Fruit fly (Drosophila melanogaster) whole organism, embryonic: ENCODE measurements around the gene scyl.

Source experiments
- Bdp1 ChIP-seq: fragments of 200-800 bp; sonication (Bioruptor generic); optimal IDR thresholded peaks from 3 replicates; lab custom pipeline; 2016; ENCODE audit warnings: missing biosample characterization, missing genetic modification characterization
- CG10274 ChIP-seq: fragments of 200-800 bp; sonication (Bioruptor generic); optimal IDR thresholded peaks from 3 replicates; lab custom pipeline; 2017; ENCODE audit warnings: missing biosample characterization, mild to moderate bottlenecking, missing genetic modification characterization
- CG11085 ChIP-seq: fragments of 200-800 bp; sonication (Bioruptor generic); IDR thresholded peaks from 2 replicates; pipeline ENCODE4 v1.3.6; 2022; ENCODE audit warnings: missing biosample characterization, missing genetic modification characterization
- CG11560 ChIP-seq: fragments of 200-800 bp; sonication (Bioruptor generic); IDR thresholded peaks from 3 replicates; pipeline ENCODE4 v1.3.6; 2022; ENCODE audit warnings: missing biosample characterization, missing genetic modification characterization
- CG11723 ChIP-seq: fragments of 200-800 bp; sonication (Bioruptor generic); optimal IDR thresholded peaks from 2 replicates; lab custom pipeline; 2017; ENCODE audit warnings: missing biosample characterization, mild to moderate bottlenecking, missing genetic modification characterization
- CG12659 ChIP-seq: fragments of 200-800 bp; sonication (Bioruptor generic); optimal IDR thresholded peaks from 3 replicates; lab custom pipeline; 2017; ENCODE audit warnings: mild to moderate bottlenecking, missing biosample characterization, missing genetic modification reagents, missing genetic modification characterization
- CG13424 ChIP-seq: fragments of 200-800 bp; sonication (Bioruptor generic); optimal IDR thresholded peaks from 2 replicates; lab custom pipeline; 2019; ENCODE audit warnings: missing biosample characterization, mild to moderate bottlenecking, missing genetic modification characterization, moderate library complexity
- CG15011 ChIP-seq: fragments of 200-800 bp; sonication (Bioruptor generic); optimal IDR thresholded peaks from 3 replicates; lab custom pipeline; 2018; ENCODE audit warnings: missing biosample characterization, mild to moderate bottlenecking, missing genetic modification characterization
- CG15479 ChIP-seq: fragments of 200-800 bp; sonication (Bioruptor generic); optimal IDR thresholded peaks from 3 replicates; lab custom pipeline; 2019; ENCODE audit warnings: missing biosample characterization, mild to moderate bottlenecking, missing genetic modification characterization, moderate library complexity
- CG17186 ChIP-seq: fragments of 200-800 bp; sonication (Bioruptor generic); optimal IDR thresholded peaks from 3 replicates; lab custom pipeline; 2017; ENCODE audit warnings: missing biosample characterization, missing genetic modification reagents, missing genetic modification characterization
- CG17359 ChIP-seq: fragments of 200-800 bp; sonication (Bioruptor generic); optimal IDR thresholded peaks from 3 replicates; lab custom pipeline; 2018; ENCODE audit warnings: missing biosample characterization, mild to moderate bottlenecking, missing genetic modification characterization, moderate library complexity
- CG17912 ChIP-seq: fragments of 200-800 bp; sonication (Bioruptor generic); optimal IDR thresholded peaks from 2 replicates; lab custom pipeline; 2018; ENCODE audit warnings: missing biosample characterization, mild to moderate bottlenecking, missing genetic modification characterization
- CG18011 ChIP-seq: fragments of 200-800 bp; sonication (Bioruptor generic); optimal IDR thresholded peaks from 2 replicates; lab custom pipeline; 2017; ENCODE audit warnings: missing biosample characterization, missing genetic modification characterization, mild to moderate bottlenecking, moderate library complexity, missing genotype
- CG18262 ChIP-seq: fragments of 200-800 bp; optimal IDR thresholded peaks from 3 replicates; lab custom pipeline; 2019; ENCODE audit warnings: missing biosample characterization, mild to moderate bottlenecking, missing genetic modification characterization, moderate library complexity
- CG1832 ChIP-seq: fragments of 200-800 bp; sonication (Bioruptor generic); optimal IDR thresholded peaks from 2 replicates; lab custom pipeline; 2017; ENCODE audit warnings: missing biosample characterization, mild to moderate bottlenecking, missing genetic modification characterization, inconsistent platforms
- CG3065 ChIP-seq: fragments of 200-800 bp; sonication (Bioruptor generic); optimal IDR thresholded peaks from 2 replicates; lab custom pipeline; 2016; ENCODE audit warnings: missing biosample characterization, missing genetic modification characterization
- CG3847 ChIP-seq: fragments of 200-800 bp; sonication (Bioruptor generic); IDR thresholded peaks from 2 replicates; pipeline ENCODE4 v1.3.6; 2022; ENCODE audit warnings: missing biosample characterization, missing genetic modification characterization
- CG4730 ChIP-seq: fragments of 200-800 bp; sonication (Bioruptor generic); IDR thresholded peaks from 2 replicates; pipeline ENCODE4 v1.3.6; 2022; ENCODE audit warnings: missing biosample characterization, missing genetic modification characterization
- CG7372 ChIP-seq: fragments of 200-800 bp; sonication (Bioruptor generic); IDR thresholded peaks from 2 replicates; pipeline ENCODE4 v1.3.6; 2022; ENCODE audit warnings: missing biosample characterization, missing genetic modification characterization
- CG8944 ChIP-seq: fragments of 200-800 bp; sonication (Bioruptor generic); optimal IDR thresholded peaks from 3 replicates; lab custom pipeline; 2016; ENCODE audit warnings: missing biosample characterization, missing genetic modification characterization
- Dfd ChIP-seq, 2 experiments: fragments of >200 bp; optimal IDR thresholded peaks; 2 replicates each; lab custom pipeline; 2017; ENCODE audit warnings: missing biosample characterization in 2 of 2, missing genetic modification characterization in 2 of 2
- Dip3 ChIP-seq: fragments of 200-800 bp; sonication (Bioruptor generic); optimal IDR thresholded peaks from 3 replicates; lab custom pipeline; 2016; ENCODE audit warnings: missing biosample characterization, missing genetic modification characterization
- H15 ChIP-seq: fragments of 200-800 bp; sonication (Bioruptor generic); IDR thresholded peaks from 3 replicates; pipeline ENCODE4 v1.3.6; 2022; ENCODE audit warnings: missing biosample characterization, missing genetic modification characterization
- HHEX ChIP-seq: fragments of 200-800 bp; sonication (Bioruptor generic); optimal IDR thresholded peaks from 3 replicates; lab custom pipeline; 2017; ENCODE audit warnings: missing biosample characterization, mild to moderate bottlenecking, missing genetic modification characterization, missing genetic modification reagents
- Hmr ChIP-seq: fragments of 200-800 bp; sonication (Bioruptor generic); optimal IDR thresholded peaks from 3 replicates; lab custom pipeline; 2017; ENCODE audit warnings: mild to moderate bottlenecking, missing biosample characterization, missing genetic modification reagents, missing genetic modification characterization
- Hsf ChIP-seq: fragments of 200-800 bp; sonication (Bioruptor generic); optimal IDR thresholded peaks from 3 replicates; lab custom pipeline; 2016; ENCODE audit warnings: missing biosample characterization, missing genetic modification characterization
- MESR4 ChIP-seq: fragments of 200-800 bp; sonication (Bioruptor generic); optimal IDR thresholded peaks from 2 replicates; lab custom pipeline; 2018; ENCODE audit warnings: missing biosample characterization, mild to moderate bottlenecking, missing genetic modification characterization, moderate library complexity
- Mes4 ChIP-seq: fragments of 200-800 bp; sonication (Bioruptor generic); optimal IDR thresholded peaks from 2 replicates; lab custom pipeline; 2016; ENCODE audit warnings: missing biosample characterization, missing genetic modification characterization
- Pdp1 ChIP-seq, 2 experiments: fragments of 200-800 bp; sonication (Bioruptor generic); optimal IDR thresholded peaks; 3 replicates each; lab custom pipeline; 2016; ENCODE audit warnings: missing biosample characterization in 2 of 2, missing genetic modification characterization in 2 of 2, mild to moderate bottlenecking in 1 of 2, moderate library complexity in 1 of 2
- Ptx1 ChIP-seq: fragments of 200-800 bp; sonication (Bioruptor generic); IDR thresholded peaks from 2 replicates; pipeline ENCODE4 v1.3.6; 2022; ENCODE audit warnings: missing biosample characterization, missing genetic modification characterization
- Sin3A ChIP-seq: fragments of >200 bp; optimal IDR thresholded peaks from 2 replicates; lab custom pipeline; 2018
- Sox100B ChIP-seq: fragments of 200-800 bp; sonication (Bioruptor generic); optimal IDR thresholded peaks from 3 replicates; lab custom pipeline; 2018; ENCODE audit warnings: missing biosample characterization, mild to moderate bottlenecking, missing genetic modification characterization
- ato ChIP-seq: fragments of 200-800 bp; sonication (Bioruptor generic); IDR thresholded peaks from 2 replicates; pipeline ENCODE4 v1.3.6; 2022; ENCODE audit warnings: missing biosample characterization, missing genetic modification characterization; ENCODE audit not compliant: partially characterized antibody
- bcd ChIP-seq: fragments of 200-800 bp; sonication (Bioruptor generic); optimal IDR thresholded peaks from 2 replicates; lab custom pipeline; 2017; ENCODE audit warnings: missing biosample characterization, mild to moderate bottlenecking, missing genetic modification characterization
- dan ChIP-seq: fragments of 200-800 bp; sonication (Bioruptor generic); IDR thresholded peaks from 2 replicates; pipeline ENCODE4 v1.3.6; 2022; ENCODE audit warnings: missing biosample characterization, missing genetic modification characterization
- dm ChIP-seq: fragments of 200-800 bp; sonication (Bioruptor generic); optimal IDR thresholded peaks from 3 replicates; lab custom pipeline; 2016; ENCODE audit warnings: missing biosample characterization, missing genetic modification characterization
- eve ChIP-seq, 2 experiments: fragments of >200 bp; optimal IDR thresholded peaks; 2 replicates each; lab custom pipeline; 2017; ENCODE audit warnings: missing biosample characterization in 2 of 2, missing genetic modification characterization in 2 of 2
- eyg ChIP-seq: fragments of 200-800 bp; sonication (Bioruptor generic); optimal IDR thresholded peaks from 3 replicates; lab custom pipeline; 2016; ENCODE audit warnings: missing biosample characterization, missing genetic modification characterization
- fru ChIP-seq: fragments of >200 bp; optimal IDR thresholded peaks from 2 replicates; lab custom pipeline; 2017
- ftz-f1 ChIP-seq: fragments of 200-800 bp; sonication (Bioruptor generic); optimal IDR thresholded peaks from 2 replicates; lab custom pipeline; 2016; ENCODE audit warnings: missing biosample characterization, missing genetic modification characterization
- kay ChIP-seq: fragments of 200-800 bp; sonication (Bioruptor generic); optimal IDR thresholded peaks from 2 replicates; lab custom pipeline; 2016; ENCODE audit warnings: missing biosample characterization, missing genetic modification characterization
- lab ChIP-seq: fragments of 200-800 bp; sonication (Bioruptor generic); optimal IDR thresholded peaks from 3 replicates; lab custom pipeline; 2017; ENCODE audit warnings: missing biosample characterization, missing genetic modification characterization, mild to moderate bottlenecking, moderate library complexity, missing genetic modification reagents
- pho ChIP-seq: fragments of 200-800 bp; sonication (Bioruptor generic); optimal IDR thresholded peaks from 2 replicates; lab custom pipeline; 2016; ENCODE audit warnings: missing biosample characterization, missing genetic modification characterization
- pros ChIP-seq: fragments of 200-800 bp; sonication (Bioruptor generic); optimal IDR thresholded peaks from 3 replicates; lab custom pipeline; 2019; ENCODE audit warnings: missing biosample characterization, mild to moderate bottlenecking, missing genetic modification characterization, moderate library complexity
- pum ChIP-seq: fragments of 200-800 bp; sonication (Bioruptor generic); optimal IDR thresholded peaks from 2 replicates; lab custom pipeline; 2016; ENCODE audit warnings: missing biosample characterization, missing genetic modification characterization
- sim ChIP-seq: fragments of 200-800 bp; sonication (Bioruptor generic); IDR thresholded peaks from 2 replicates; pipeline ENCODE4 v1.3.6; 2022; ENCODE audit warnings: missing biosample characterization, missing genetic modification characterization
- slou ChIP-seq: fragments of 200-800 bp; sonication (Bioruptor generic); optimal IDR thresholded peaks from 3 replicates; lab custom pipeline; 2016; ENCODE audit warnings: missing biosample characterization, missing genetic modification characterization
- tgo ChIP-seq: fragments of 200-800 bp; sonication (Bioruptor generic); IDR thresholded peaks from 3 replicates; pipeline ENCODE4 v1.3.6; 2022; ENCODE audit warnings: missing biosample characterization, missing genetic modification characterization
- tio ChIP-seq: fragments of 200-800 bp; sonication (Bioruptor generic); optimal IDR thresholded peaks from 2 replicates; lab custom pipeline; 2017; ENCODE audit warnings: missing biosample characterization, missing genetic modification characterization, inconsistent platforms
- twi ChIP-seq: fragments of 200-800 bp; optimal IDR thresholded peaks from 2 replicates; lab custom pipeline; 2019; ENCODE audit warnings: missing biosample characterization, mild to moderate bottlenecking, missing genetic modification characterization, moderate library complexity
- zfh1 ChIP-seq: fragments of 200-800 bp; sonication (Bioruptor generic); IDR thresholded peaks from 3 replicates; pipeline ENCODE4 v1.3.6; 2022; ENCODE audit warnings: missing biosample characterization, missing genetic modification characterization

The scyl gene

DNA sequence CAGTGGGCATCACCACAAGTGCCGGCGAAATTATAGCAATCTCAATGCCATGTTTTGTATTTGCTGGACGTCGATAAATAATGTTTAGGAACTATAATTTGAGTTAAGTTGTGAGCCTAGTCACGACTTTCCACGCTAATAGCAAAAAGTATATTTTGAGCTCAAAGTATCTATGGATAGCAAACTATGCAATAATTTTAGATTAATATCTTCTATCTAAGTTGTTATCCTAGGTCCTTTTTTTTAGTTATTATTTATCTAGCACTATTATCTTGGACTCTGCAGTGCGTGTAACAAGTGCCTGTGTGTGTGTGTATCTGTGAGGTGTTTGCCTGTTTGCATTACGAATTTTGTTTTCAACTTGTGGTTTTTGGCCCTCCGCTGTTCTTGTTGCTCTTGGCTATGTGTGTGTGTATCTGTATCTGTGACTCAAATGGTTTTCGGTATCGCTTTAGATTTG is 8.2 kb downstream of the scyl start (continued):
- TF ChIP-seq twi (tag; lab: Kevin White, UChicago) (peak; percentile 10), pros (GFP tag; lab: Kevin White, UChicago) (no peak), tio (GFP tag; lab: Kevin White, UChicago) (peak; percentile 88), bcd (peak; percentile 78), CG18011 (peak; percentile 45), Dfd (GFP tag; optimal IDR thresholded peaks at IDR 0.05; lab: Kevin White, UChicago) (no peak), sim (GFP tag; lab: Robert Waterston, UW) (peak; percentile 45), pum (GFP tag; lab: Kevin White, UChicago) (peak; percentile 70), CG12659 (GFP tag; lab: Kevin White, UChicago) (peak; percentile 78), CG3847 (GFP tag; lab: Robert Waterston, UW) (peak; percentile 81), CG17912 (no peak), CG10274 (GFP tag; lab: Kevin White, UChicago) (peak; percentile 51), Sin3A (lab: Kevin White, UChicago) (no peak), dm (GFP tag; lab: Kevin White, UChicago) (peak; percentile 62), dan (GFP tag; lab: Robert Waterston, UW) (no peak), CG7372 (GFP tag; lab: Robert Waterston, UW) (peak; percentile 63), CG1832 (GFP tag; lab: Kevin White, UChicago) (no peak), zfh1 (GFP tag; lab: Robert Waterston, UW) (peak; percentile 76), Ptx1 (peak; percentile 74), eyg (GFP tag; lab: Kevin White, UChicago) (peak; percentile 56), eve (GFP tag; optimal IDR thresholded peaks at IDR 0.05; lab: Kevin White, UChicago) (peak in 1 of 2 experiments; percentile 90), CG11723 (GFP tag; lab: Kevin White, UChicago) (peak; percentile 40), Mes4 (GFP tag; lab: Kevin White, UChicago) (peak; percentile 67), Pdp1 (GFP tag; optimal IDR thresholded peaks at IDR 0.05; lab: Kevin White, UChicago) (peak; percentile 65 to 82), CG3065 (GFP tag; lab: Kevin White, UChicago) (peak; percentile 23), CG15479 (GFP tag; lab: Kevin White, UChicago) (no peak), CG17359 (tag; lab: Kevin White, UChicago) (peak; percentile 69), CG13424 (tag; lab: Kevin White, UChicago) (peak; percentile 78), H15 (GFP tag; lab: Robert Waterston, UW) (peak; percentile 74), CG18262 (tag; lab: Kevin White, UChicago) (peak; percentile 82), CG11560 (tag; lab: Robert Waterston, UW) (peak; percentile 75), ftz-f1 (GFP tag; lab: Kevin White, UChicago) (no peak), Dip3 (GFP tag; lab: Kevin White, UChicago) (peak; percentile 71), CG11085 (peak; percentile 49; the same call in 1 of the 2 replicates), Hsf (GFP tag; lab: Kevin White, UChicago) (peak; percentile 90), ato (GFP tag; lab: Robert Waterston, UW) (no peak), CG15011 (GFP tag; lab: Kevin White, UChicago) (peak; percentile 85), kay (GFP tag; lab: Kevin White, UChicago) (peak; percentile 6), slou (peak; percentile 29), CG8944 (GFP tag; lab: Kevin White, UChicago) (peak; percentile 61), CG4730 (GFP tag; lab: Robert Waterston, UW) (peak; percentile 52), Sox100B (peak; percentile 57), CG17186 (GFP tag; lab: Kevin White, UChicago) (no peak), lab (GFP tag; lab: Kevin White, UChicago) (peak; percentile 75), MESR4 (no peak), Bdp1 (GFP tag; lab: Kevin White, UChicago) (peak; percentile 48), fru (lab: Kevin White, UChicago) (no peak), pho (GFP tag; lab: Kevin White, UChicago) (peak; percentile 83), Hmr (GFP tag; lab: Kevin White, UChicago) (peak; percentile 84), tgo (GFP tag; lab: Robert Waterston, UW) (peak; percentile 78), HHEX (peak; percentile 71)
